Fruit fly (Drosophila melanogaster): Measurements from ENCODE around the gene tipE.

Gene tipE

DNA sequence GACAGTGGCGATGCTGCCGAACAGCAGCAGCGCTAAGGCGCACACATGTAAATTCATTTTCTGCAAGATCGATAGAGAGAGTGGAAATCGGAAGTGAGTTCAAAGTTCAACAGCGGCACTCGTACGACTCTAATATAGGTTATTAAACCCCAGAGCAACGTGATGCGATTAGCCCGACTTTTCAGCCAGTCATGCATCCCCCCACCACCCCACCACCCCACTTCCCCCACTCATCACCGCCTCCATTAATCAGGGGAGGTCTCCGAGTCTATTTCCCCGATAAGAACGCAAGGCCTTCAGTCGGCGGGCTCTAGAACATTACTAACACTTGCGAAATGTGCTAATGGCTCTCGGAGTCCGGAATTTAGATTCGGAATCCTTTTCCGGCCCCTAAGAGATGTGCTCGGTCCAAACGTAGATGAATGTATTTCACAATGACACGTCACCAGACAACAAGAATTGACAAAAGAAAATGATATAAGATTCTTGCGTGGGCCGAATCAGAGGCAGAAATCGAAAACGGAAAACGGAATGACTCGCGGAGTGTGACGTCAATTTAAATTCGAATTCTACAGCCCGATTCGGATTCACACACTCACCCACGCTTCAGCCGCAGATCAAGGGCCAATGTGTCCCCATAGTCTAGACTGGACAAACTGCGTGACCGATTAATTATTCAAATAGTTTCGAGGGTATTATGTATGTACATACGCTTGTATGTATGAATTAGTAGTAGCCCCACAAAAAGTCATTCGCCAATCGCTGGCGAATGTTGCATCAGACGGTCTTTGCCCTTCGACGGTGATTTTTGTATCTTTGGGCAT is 37.6 kb downstream of the tipE start:
- no peak for TF ChIP-seq CTCF (optimal IDR thresholded peaks at IDR 0.05)
- TF ChIP-seq CG8478 (optimal IDR thresholded peaks at IDR 0.05) = no peak

DNA sequence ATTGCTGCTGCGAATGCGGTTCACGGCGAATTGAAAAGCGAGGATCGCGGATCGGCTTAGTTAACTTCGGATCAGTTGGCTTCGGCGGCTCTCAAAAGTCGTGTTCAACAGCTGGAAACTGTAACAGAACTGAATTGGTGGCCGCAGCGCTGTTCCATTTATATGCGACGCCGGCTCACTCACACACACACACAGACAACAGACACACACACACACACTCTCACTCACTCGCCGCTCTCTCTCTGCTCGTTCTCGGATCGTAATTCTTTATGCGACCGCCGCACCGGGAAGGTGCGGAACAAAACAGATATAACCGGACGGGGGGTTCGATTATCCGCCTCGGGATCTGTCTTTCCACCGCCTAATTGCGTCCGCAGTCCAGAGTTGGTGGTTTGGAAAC is 38.9 kb downstream of the tipE start, which contains the start of gene CG46460:
TSS of gene CG46460 (minus strand) at position 139 of the 400 bp plus-strand sequence.
- no peak for TF ChIP-seq CTCF (optimal IDR thresholded peaks at IDR 0.05)
- TF ChIP-seq CG8478 (optimal IDR thresholded peaks at IDR 0.05) = no peak

DNA sequence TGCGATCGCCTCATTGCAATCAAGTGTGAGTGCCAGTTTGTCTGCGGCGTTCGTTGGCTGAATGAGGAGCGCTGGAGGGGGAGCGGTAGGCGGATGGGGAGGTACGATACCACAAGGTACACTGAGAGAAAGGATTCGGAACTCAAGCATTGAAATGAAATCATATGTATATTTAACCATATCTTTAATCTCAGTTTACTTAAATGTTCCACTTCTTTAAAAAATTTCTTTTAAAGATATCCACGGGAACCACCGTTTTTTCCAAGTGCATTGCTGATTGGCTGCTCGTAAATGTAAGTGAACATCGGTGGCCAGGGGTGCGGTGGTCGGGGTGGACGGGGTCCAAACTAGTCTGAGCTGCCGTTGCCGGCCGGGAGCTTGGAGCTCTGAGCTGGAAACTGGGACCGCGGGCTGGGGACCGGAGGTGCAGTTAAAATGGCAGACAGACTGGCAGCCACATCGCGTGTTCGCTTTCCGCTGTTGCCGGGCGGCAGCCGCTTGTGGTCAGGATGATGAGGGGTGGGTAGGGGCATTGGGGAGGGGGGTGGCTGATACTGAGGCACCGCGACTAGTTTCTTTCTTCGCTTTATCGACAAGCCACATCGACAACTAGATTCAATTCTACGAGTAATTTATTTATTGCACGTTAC is 40.0 kb downstream of the tipE start:
- TF ChIP-seq CTCF (optimal IDR thresholded peaks at IDR 0.05) = no peak
- TF ChIP-seq CG8478 (optimal IDR thresholded peaks at IDR 0.05) = no peak

DNA sequence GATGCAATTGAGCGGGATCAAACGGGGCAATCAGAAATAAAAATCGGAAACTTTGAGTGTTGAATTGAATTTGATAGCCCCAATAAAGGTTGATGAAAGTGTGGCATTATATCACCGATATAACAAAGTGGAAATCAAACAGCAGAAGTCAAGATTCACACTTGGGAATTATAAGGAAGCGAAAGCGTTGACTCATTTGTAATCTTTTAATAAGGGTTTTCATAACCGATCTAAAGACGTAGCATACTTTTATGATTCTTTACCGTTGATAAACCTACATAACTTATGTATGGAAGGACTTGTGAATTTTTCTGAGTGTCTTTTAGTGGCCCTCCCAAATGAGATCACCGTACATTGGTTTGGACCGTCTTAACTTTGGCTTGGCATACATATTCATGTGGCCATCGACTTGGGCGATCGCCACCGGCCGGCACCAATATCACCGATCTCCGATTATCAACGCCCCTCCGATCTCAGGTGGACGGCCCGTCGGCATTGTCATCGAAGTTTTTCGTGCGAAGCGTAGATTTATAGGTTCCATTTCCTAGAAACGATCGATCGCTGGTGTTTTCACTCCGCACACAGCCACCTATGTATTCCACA is 41.2 kb downstream of the tipE start:
- no peak for TF ChIP-seq CTCF (optimal IDR thresholded peaks at IDR 0.05)
- no peak for TF ChIP-seq CG8478 (optimal IDR thresholded peaks at IDR 0.05)

DNA sequence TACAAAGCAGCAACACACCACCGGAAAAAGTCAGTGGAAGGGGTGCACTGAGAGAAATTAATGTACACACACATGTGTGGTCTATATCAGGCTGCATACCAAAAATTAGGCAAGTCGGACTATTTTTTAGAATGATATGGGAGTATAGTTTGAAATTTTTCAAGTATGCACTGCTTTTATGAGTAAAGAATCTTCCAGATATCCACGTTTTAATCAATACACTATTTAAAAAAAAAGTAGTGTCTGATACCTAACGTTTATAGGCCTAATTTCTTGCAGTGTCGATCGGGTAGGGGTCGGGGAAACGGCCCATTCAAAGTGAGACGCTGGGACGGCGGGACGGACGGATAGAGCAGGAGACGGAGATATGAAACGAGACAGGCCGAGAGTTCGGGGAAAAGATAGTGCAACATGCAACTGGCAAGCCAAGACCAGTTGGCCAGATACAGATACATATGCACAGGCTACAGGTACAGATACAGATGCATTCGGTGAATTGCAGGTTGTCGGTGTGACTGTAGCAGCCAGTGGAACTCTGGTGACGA is 42.1 kb downstream of the tipE start:
- TF ChIP-seq CG8478 (optimal IDR thresholded peaks at IDR 0.05) = no peak
- no peak for TF ChIP-seq CTCF (optimal IDR thresholded peaks at IDR 0.05)

DNA sequence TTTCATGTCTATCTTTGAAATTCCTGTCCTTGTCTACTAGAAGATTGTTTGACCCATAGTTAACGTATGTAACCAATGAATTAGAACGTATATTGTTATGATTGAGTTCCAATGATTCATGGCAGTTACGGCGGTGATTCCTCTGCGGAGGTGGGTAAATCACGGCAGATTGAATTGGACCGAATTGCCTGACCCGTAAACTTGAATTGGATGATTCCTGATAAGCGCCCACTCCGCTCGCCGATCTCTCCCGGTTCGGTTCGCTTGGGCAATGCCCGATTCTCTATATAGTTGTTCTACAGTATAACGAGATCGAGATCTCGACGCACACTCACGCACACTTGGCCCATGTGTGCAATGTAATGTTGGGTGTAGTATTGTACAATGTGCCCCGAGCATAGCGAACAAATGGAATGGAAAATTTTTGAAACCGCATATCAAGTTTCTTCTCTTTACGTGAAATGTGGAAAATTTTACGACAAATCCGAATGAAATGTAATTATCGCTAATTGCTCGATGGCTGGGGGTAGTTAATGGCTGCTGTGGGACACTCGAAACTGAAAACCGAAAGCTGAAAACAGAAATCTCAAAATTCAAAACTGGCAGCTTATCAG is 43.2 kb downstream of the tipE start:
- no peak for TF ChIP-seq CG8478 (optimal IDR thresholded peaks at IDR 0.05)
- TF ChIP-seq CTCF (optimal IDR thresholded peaks at IDR 0.05) = no peak

DNA sequence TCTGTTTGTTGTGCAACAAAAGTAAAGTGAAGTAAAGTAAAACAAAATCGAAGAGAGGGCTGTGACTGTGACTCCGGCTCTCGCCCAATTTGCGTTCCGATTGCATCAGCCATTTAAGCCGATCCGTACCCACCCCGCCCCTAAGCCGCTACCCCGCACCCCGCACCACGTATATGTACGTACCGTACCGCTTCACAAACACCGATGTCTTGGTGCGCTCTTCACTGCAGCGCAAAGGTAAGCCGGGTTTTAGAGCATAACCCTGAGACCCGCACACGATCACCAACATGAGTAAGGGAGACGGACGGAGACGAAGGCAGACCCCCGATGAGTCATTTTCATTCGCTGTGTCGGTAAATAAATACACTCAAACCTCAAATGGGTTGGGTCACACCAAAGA is 43.9 kb downstream of the tipE start:
- TF ChIP-seq CTCF (optimal IDR thresholded peaks at IDR 0.05) = no peak
- TF ChIP-seq CG8478 (optimal IDR thresholded peaks at IDR 0.05) = no peak

DNA sequence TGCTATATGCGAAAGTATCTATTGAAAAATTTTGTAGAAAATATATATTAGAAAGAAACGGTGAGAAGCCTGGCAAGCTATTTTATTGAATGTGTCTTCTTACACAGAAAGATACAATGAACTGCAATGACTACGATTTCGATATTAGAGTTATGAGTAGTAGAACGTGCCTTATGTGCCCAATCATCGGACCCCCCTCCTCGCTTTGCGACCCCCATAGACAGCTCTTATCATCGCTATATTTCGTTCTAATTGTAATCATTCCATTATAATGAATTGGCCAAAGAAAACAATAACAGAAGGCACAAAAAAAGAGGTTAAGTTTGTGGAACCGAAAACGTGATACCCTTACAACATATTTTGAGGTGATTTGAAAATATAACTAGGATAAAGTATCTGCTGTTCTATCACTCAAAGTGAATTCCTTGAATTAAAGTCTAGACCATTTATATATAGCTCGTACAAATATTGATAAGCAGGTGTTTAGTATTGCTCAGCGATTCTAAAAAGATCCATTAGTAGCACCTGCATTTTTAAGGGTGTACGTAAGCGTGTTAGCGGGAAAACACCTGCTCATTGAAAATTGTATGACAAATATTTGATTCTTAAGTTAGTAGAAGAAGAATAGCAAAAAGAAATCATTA is 44.5 kb downstream of the tipE start:
- TF ChIP-seq CG8478 (optimal IDR thresholded peaks at IDR 0.05) (no peak), CTCF (optimal IDR thresholded peaks at IDR 0.05) (no peak)

DNA sequence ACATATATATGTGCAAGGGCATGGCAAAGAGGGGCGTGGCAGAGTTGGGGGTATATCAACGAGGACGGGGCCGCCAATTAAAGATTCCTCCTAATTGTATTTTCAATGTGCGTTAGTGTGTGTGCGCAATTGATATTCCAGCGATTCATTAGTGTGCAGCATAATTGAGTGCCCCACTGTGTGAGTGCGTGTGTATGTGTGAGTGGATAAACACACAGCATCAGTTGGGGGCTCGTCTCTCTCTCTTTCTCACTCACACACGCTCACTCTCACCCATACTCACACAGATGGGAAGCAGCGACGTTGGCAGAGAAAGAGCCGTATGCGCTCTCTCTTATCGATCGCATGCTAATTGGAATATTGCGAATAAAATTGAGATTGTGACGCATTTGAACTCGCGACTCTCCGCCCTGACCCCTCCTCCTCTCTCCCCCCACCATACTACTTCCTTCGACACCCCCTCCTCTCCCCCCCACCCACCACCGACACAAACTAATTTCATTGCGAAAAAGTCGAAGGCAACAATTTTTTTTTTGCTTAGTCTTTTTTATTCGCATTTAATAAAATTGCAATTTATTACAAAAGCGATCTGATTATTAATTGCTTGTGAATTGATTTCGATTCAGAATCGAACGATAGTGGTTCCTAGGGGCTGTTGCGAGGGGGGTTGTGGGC is 45.4 kb downstream of the tipE start:
- TF ChIP-seq CG8478 (optimal IDR thresholded peaks at IDR 0.05) = peak; percentile 76
- no peak for TF ChIP-seq CTCF (optimal IDR thresholded peaks at IDR 0.05)

DNA sequence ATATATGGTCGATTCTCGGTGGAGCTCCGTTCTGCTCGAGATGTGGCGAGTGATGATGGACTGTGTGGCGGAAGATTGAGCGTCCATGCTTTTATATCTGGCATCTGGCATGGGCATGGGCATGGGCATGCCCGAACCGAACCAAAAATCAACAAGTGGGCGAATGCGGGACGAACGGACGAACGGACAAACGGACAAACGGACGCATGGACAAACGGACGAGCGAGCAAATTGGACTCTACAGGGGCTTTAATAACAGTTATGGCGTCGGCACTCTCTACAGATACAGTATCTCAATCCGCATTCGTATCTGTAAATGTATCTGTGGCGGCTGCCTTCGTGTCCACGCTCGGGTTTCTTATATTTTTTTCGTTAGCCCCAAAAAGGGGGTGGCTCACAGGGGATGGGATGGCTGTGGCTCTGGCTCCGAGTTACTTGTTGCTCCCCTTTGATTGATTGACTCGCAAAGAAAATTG is 47.8 kb downstream of the tipE start, which contains the start of gene ImpL2:
TSS of gene ImpL2 (minus strand) at position 51 of the 476 bp plus-strand sequence.
- no peak for TF ChIP-seq CG8478 (optimal IDR thresholded peaks at IDR 0.05)

DNA sequence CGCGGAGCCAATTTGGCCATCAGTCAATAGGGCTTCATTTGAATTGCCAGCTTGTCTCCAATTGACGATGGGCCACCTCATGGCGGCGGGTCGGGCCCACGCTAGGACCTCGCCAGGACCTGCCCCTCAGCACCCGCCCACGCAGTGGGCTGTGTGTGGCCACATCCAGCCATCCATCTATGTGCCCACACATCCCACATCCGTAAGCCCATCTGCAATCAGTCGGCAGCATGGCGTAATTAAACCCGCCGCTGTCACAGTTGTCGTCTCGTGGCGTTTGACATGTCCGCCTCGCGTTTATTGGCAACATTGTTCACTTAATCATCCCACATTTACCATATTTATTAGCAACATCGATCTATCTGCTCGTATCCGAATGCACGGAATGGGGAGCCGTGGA is 49.9 kb downstream of the tipE start:
- TF ChIP-seq CG8478 (optimal IDR thresholded peaks at IDR 0.05) = no peak
- no peak for TF ChIP-seq CTCF (optimal IDR thresholded peaks at IDR 0.05)

DNA sequence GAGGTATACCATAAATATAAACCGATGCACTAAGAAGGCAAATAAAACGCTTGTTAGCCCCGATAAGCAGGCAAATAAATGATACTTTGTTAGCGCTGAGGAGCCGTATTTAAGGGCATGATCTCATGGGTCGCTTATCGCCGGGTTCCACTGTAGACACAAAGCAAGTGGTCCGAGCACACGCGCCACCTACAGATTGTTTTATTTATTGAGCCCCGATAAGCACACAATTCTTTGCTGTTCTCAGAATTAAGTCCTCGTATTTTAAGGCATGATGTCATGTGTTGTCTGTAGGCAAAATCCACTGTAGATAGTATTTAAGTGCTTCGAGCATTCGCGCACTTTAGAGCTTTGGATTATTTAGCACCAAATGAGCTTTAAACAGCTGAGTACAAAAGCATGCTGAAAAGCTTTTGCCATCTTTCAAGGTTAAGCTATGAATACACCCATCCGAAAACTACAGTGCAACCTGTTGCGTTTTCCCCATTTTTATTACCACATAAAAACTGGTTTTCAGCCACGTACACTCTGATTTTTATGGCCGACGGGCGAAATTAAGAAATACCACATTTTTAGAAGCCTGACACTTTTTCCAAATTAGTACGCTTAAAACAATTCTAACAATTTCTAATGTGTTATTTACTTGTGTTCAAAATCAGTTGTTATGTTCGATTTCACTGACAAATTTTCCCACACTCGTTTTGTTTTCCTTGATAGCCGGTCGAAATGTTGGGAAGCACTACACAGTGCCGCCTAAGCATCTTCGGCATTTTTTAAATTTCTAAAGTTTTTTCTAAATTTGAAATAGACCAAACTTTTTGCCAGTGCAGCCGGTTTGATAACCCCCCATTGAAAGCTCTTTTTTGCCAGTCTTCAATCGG is 51.4 kb downstream of the tipE start, which contains the start of gene Sqor:
TSS of gene Sqor (plus strand) at position 732 of the 881 bp plus-strand sequence.
- TF ChIP-seq CG8478 (optimal IDR thresholded peaks at IDR 0.05) (no peak), CTCF (optimal IDR thresholded peaks at IDR 0.05) (peak; percentile 89 to 94)

DNA sequence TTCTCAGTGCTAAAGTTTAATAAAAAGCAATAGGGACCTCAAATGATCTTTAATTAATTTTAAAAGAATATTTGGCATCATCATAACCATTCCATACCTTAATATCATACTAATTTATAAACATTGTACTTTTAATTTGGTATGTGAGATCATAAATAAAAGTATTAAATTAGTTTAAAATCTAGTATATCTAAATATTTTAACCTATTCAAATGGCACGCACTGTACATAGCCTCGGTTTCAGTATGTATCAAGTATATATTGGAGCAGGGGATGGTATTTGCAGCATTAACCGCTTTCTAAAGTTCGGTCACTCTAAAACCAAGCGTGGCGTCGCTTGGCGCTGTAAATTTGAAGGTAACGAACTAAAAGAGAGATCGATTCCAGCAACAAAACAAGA is 54.1 kb downstream of the tipE start, which contains the start of gene pav:
TSS of gene pav (plus strand) at position 307 of the 400 bp plus-strand sequence.
- TF ChIP-seq CG8478 (optimal IDR thresholded peaks at IDR 0.05) (no peak), CTCF (optimal IDR thresholded peaks at IDR 0.05) (no peak)

All from S2 (cell line).